Fruit fly (Drosophila melanogaster) whole organism, embryonic: ENCODE data around the gene Mtr3.

Experiments used
- Adf1 ChIP-seq: fragments of 200-800 bp; sonication (Bioruptor generic); IDR thresholded peaks from 2 replicates; pipeline ENCODE4 v1.3.6; 2022; ENCODE audit warnings: missing biosample characterization, missing genetic modification characterization
- BEAF-32 ChIP-seq: fragments of 200-800 bp; sonication (Bioruptor generic); optimal IDR thresholded peaks from 3 replicates; lab custom pipeline; 2017; ENCODE audit warnings: missing biosample characterization, missing genetic modification characterization, mild to moderate bottlenecking, moderate library complexity, missing genetic modification reagents
- Bgb ChIP-seq: fragments of 200-800 bp; sonication (Bioruptor generic); IDR thresholded peaks from 2 replicates; pipeline ENCODE4 v1.3.6; 2022; ENCODE audit warnings: missing biosample characterization, missing genetic modification characterization; ENCODE audit not compliant: partially characterized antibody
- CG11456 ChIP-seq: fragments of 200-800 bp; sonication (Bioruptor generic); IDR thresholded peaks from 3 replicates; pipeline ENCODE4 v1.3.6; 2022; ENCODE audit warnings: missing biosample characterization, missing genetic modification characterization
- CG11504 ChIP-seq: fragments of 200-800 bp; sonication (Bioruptor generic); optimal IDR thresholded peaks from 3 replicates; lab custom pipeline; 2019; ENCODE audit warnings: missing biosample characterization, mild to moderate bottlenecking, missing genetic modification characterization, moderate library complexity
- CG12769 ChIP-seq: fragments of 200-800 bp; sonication (Bioruptor generic); optimal IDR thresholded peaks from 2 replicates; lab custom pipeline; 2019; ENCODE audit warnings: missing biosample characterization, mild to moderate bottlenecking, missing genetic modification characterization, moderate library complexity
- CG13424 ChIP-seq: fragments of 200-800 bp; sonication (Bioruptor generic); optimal IDR thresholded peaks from 2 replicates; lab custom pipeline; 2019; ENCODE audit warnings: missing biosample characterization, mild to moderate bottlenecking, missing genetic modification characterization, moderate library complexity
- CG13624 ChIP-seq: fragments of 200-800 bp; sonication (Bioruptor generic); optimal IDR thresholded peaks from 2 replicates; lab custom pipeline; 2016; ENCODE audit warnings: missing biosample characterization, missing genetic modification characterization
- CG1529 ChIP-seq: fragments of 200-800 bp; sonication (Bioruptor generic); optimal IDR thresholded peaks from 3 replicates; lab custom pipeline; 2018; ENCODE audit warnings: missing biosample characterization, missing genetic modification characterization
- CG15514 ChIP-seq: fragments of 200-800 bp; sonication (Bioruptor generic); optimal IDR thresholded peaks from 3 replicates; lab custom pipeline; 2017; ENCODE audit warnings: missing biosample characterization, missing genetic modification characterization, mild to moderate bottlenecking, moderate library complexity, missing genetic modification reagents
- CG15601 ChIP-seq: fragments of 200-800 bp; sonication (Bioruptor generic); optimal IDR thresholded peaks from 3 replicates; lab custom pipeline; 2019; ENCODE audit warnings: missing biosample characterization, mild to moderate bottlenecking, missing genetic modification characterization, moderate library complexity
- CG1603 ChIP-seq: fragments of 200-800 bp; sonication (Bioruptor generic); optimal IDR thresholded peaks from 2 replicates; lab custom pipeline; 2019; ENCODE audit warnings: missing biosample characterization, mild to moderate bottlenecking, missing genetic modification characterization, moderate library complexity
- CG16815 ChIP-seq: fragments of 200-800 bp; sonication (Bioruptor generic); optimal IDR thresholded peaks from 3 replicates; lab custom pipeline; 2017; ENCODE audit warnings: missing biosample characterization, mild to moderate bottlenecking, missing genetic modification characterization
- CG18764 ChIP-seq: fragments of 200-800 bp; sonication (Bioruptor generic); optimal IDR thresholded peaks from 3 replicates; lab custom pipeline; 2016; ENCODE audit warnings: missing biosample characterization, missing genetic modification characterization
- CG2202 ChIP-seq: fragments of 200-800 bp; sonication (Bioruptor generic); optimal IDR thresholded peaks from 2 replicates; lab custom pipeline; 2018; ENCODE audit warnings: missing biosample characterization, mild to moderate bottlenecking, missing genetic modification characterization
- CG2712 ChIP-seq: fragments of 200-800 bp; optimal IDR thresholded peaks from 3 replicates; lab custom pipeline; 2019; ENCODE audit warnings: missing biosample characterization, mild to moderate bottlenecking, missing genetic modification characterization, moderate library complexity
- CG30403 ChIP-seq: fragments of 200-800 bp; sonication (Bioruptor generic); optimal IDR thresholded peaks from 3 replicates; lab custom pipeline; 2016; ENCODE audit warnings: missing biosample characterization, missing genetic modification characterization
- CG4617 ChIP-seq: fragments of 200-800 bp; sonication (Bioruptor generic); optimal IDR thresholded peaks from 3 replicates; lab custom pipeline; 2016; ENCODE audit warnings: missing biosample characterization, missing genetic modification characterization, borderline replicate concordance
- CG4707 ChIP-seq: fragments of 200-800 bp; sonication (Bioruptor generic); optimal IDR thresholded peaks from 2 replicates; lab custom pipeline; 2018; ENCODE audit warnings: missing biosample characterization, mild to moderate bottlenecking, missing genetic modification characterization, moderate library complexity
- CHES-1-like ChIP-seq: fragments of 200-800 bp; sonication (Bioruptor generic); optimal IDR thresholded peaks from 2 replicates; lab custom pipeline; 2016; ENCODE audit warnings: missing biosample characterization, missing genetic modification characterization
- Deaf1 ChIP-seq: fragments of 200-800 bp; optimal IDR thresholded peaks from 3 replicates; lab custom pipeline; 2019; ENCODE audit warnings: missing biosample characterization, mild to moderate bottlenecking, missing genetic modification characterization, moderate library complexity
- Doc3 ChIP-seq: fragments of 200-800 bp; sonication (Bioruptor generic); IDR thresholded peaks from 3 replicates; pipeline ENCODE4 v1.3.6; 2022; ENCODE audit warnings: missing biosample characterization, missing genetic modification characterization; ENCODE audit not compliant: partially characterized antibody
- Drgx ChIP-seq: fragments of 200-800 bp; sonication (Bioruptor generic); IDR thresholded peaks from 2 replicates; pipeline ENCODE4 v1.3.6; 2022; ENCODE audit warnings: missing biosample characterization, missing genetic modification characterization
- Elba2 ChIP-seq: fragments of 200-800 bp; sonication (Bioruptor generic); optimal IDR thresholded peaks from 3 replicates; lab custom pipeline; 2016; ENCODE audit warnings: missing biosample characterization, missing genetic modification characterization
- HLH4C ChIP-seq: fragments of 200-800 bp; sonication (Bioruptor generic); IDR thresholded peaks from 3 replicates; pipeline ENCODE4 v1.3.6; 2022; ENCODE audit warnings: missing biosample characterization, missing genetic modification characterization; ENCODE audit not compliant: partially characterized antibody
- Hr78 ChIP-seq, 2 experiments: fragments of 200-800 bp in 1 of 2; fragments of >200 bp in 1 of 2; sonication (Bioruptor generic) in 1 of 2; optimal IDR thresholded peaks; 2 replicates each; lab custom pipeline; 2017 to 2019; ENCODE audit warnings: missing biosample characterization in 2 of 2, missing genetic modification characterization in 2 of 2, mild to moderate bottlenecking in 1 of 2, moderate library complexity in 1 of 2
- Hsf ChIP-seq: fragments of 200-800 bp; sonication (Bioruptor generic); optimal IDR thresholded peaks from 3 replicates; lab custom pipeline; 2016; ENCODE audit warnings: missing biosample characterization, missing genetic modification characterization
- Nf-YC ChIP-seq: fragments of 200-800 bp; optimal IDR thresholded peaks from 3 replicates; lab custom pipeline; 2019; ENCODE audit warnings: missing biosample characterization, mild to moderate bottlenecking, missing genetic modification characterization, moderate library complexity
- Oli ChIP-seq: fragments of 200-800 bp; sonication (Bioruptor generic); optimal IDR thresholded peaks from 2 replicates; lab custom pipeline; 2018; ENCODE audit warnings: missing biosample characterization, mild to moderate bottlenecking, missing genetic modification characterization, moderate library complexity
- PHDP ChIP-seq: fragments of 200-800 bp; sonication (Bioruptor generic); optimal IDR thresholded peaks from 3 replicates; lab custom pipeline; 2018; ENCODE audit warnings: missing biosample characterization, mild to moderate bottlenecking, missing genetic modification characterization, moderate library complexity
- Rx ChIP-seq: fragments of 200-800 bp; sonication (Bioruptor generic); IDR thresholded peaks from 2 replicates; pipeline ENCODE4 v1.3.6; 2022; ENCODE audit warnings: missing biosample characterization, missing genetic modification characterization
- Side ChIP-seq: fragments of 200-800 bp; sonication (Bioruptor generic); optimal IDR thresholded peaks from 2 replicates; lab custom pipeline; 2016; ENCODE audit warnings: missing biosample characterization, missing genetic modification characterization
- az2 ChIP-seq: fragments of 200-800 bp; sonication (Bioruptor generic); optimal IDR thresholded peaks from 3 replicates; lab custom pipeline; 2016; ENCODE audit warnings: missing biosample characterization, missing genetic modification characterization
- crol ChIP-seq: fragments of 200-800 bp; sonication (Bioruptor generic); IDR thresholded peaks from 2 replicates; pipeline ENCODE4 v1.3.6; 2022; ENCODE audit warnings: missing biosample characterization, missing genetic modification characterization
- da ChIP-seq: fragments of 200-800 bp; sonication (Bioruptor generic); optimal IDR thresholded peaks from 2 replicates; lab custom pipeline; 2016; ENCODE audit warnings: missing biosample characterization, missing genetic modification characterization
- ewg ChIP-seq: fragments of 200-800 bp; sonication (Bioruptor generic); optimal IDR thresholded peaks from 3 replicates; lab custom pipeline; 2017; ENCODE audit warnings: mild to moderate bottlenecking, missing biosample characterization, missing genetic modification reagents, missing genetic modification characterization
- gfzf ChIP-seq: fragments of 200-800 bp; sonication (Bioruptor generic); optimal IDR thresholded peaks from 2 replicates; lab custom pipeline; 2016; ENCODE audit warnings: missing biosample characterization, mild to moderate bottlenecking, missing genetic modification characterization, moderate library complexity
- grau ChIP-seq: fragments of 200-800 bp; optimal IDR thresholded peaks from 3 replicates; lab custom pipeline; 2019; ENCODE audit warnings: missing biosample characterization, mild to moderate bottlenecking, missing genetic modification characterization, moderate library complexity
- her ChIP-seq: fragments of 200-800 bp; sonication (Bioruptor generic); optimal IDR thresholded peaks from 2 replicates; lab custom pipeline; 2016; ENCODE audit warnings: missing biosample characterization, missing genetic modification characterization
- hkb ChIP-seq, 2 experiments: fragments of 200-800 bp in 1 of 2; fragments of >200 bp in 1 of 2; sonication (Bioruptor generic) in 1 of 2; IDR thresholded peaks in 1 of 2; optimal IDR thresholded peaks in 1 of 2; 2 replicates each; pipeline versions ENCODE4 v1.3.6 to Lab custom; 2017 to 2022; ENCODE audit warnings: missing biosample characterization in 1 of 2, missing genetic modification characterization in 1 of 2
- insv ChIP-seq, 2 experiments: fragments of 200-800 bp; sonication (Bioruptor generic); optimal IDR thresholded peaks; 3 replicates each; lab custom pipeline; 2016 to 2018; ENCODE audit warnings: missing biosample characterization in 2 of 2, missing genetic modification characterization in 2 of 2
- kah ChIP-seq: fragments of 200-800 bp; sonication (Bioruptor generic); optimal IDR thresholded peaks from 2 replicates; lab custom pipeline; 2018; ENCODE audit warnings: missing biosample characterization, mild to moderate bottlenecking, missing genetic modification characterization
- kni ChIP-seq: fragments of 200-800 bp; sonication (Bioruptor generic); optimal IDR thresholded peaks from 3 replicates; lab custom pipeline; 2017; ENCODE audit warnings: mild to moderate bottlenecking, missing biosample characterization, missing genetic modification reagents, missing genetic modification characterization
- pnt ChIP-seq: fragments of 200-800 bp; sonication (Bioruptor generic); optimal IDR thresholded peaks from 3 replicates; lab custom pipeline; 2016; ENCODE audit warnings: missing biosample characterization, missing genetic modification characterization
- pum ChIP-seq: fragments of 200-800 bp; sonication (Bioruptor generic); optimal IDR thresholded peaks from 2 replicates; lab custom pipeline; 2016; ENCODE audit warnings: missing biosample characterization, missing genetic modification characterization
- seq ChIP-seq: fragments of 200-800 bp; sonication (Bioruptor generic); IDR thresholded peaks from 2 replicates; pipeline ENCODE4 v1.3.6; 2022; ENCODE audit warnings: missing biosample characterization, missing genetic modification characterization
- so ChIP-seq: fragments of 200-800 bp; sonication (Bioruptor generic); IDR thresholded peaks from 3 replicates; pipeline ENCODE4 v1.3.6; 2022; ENCODE audit warnings: missing biosample characterization, missing genetic modification characterization
- trh ChIP-seq: fragments of 200-800 bp; sonication (Bioruptor generic); optimal IDR thresholded peaks from 2 replicates; lab custom pipeline; 2016; ENCODE audit warnings: missing biosample characterization, missing genetic modification characterization
- vvl ChIP-seq: fragments of 200-800 bp; sonication (Bioruptor generic); IDR thresholded peaks from 2 replicates; pipeline ENCODE4 v1.3.6; 2022; ENCODE audit warnings: missing biosample characterization, missing genetic modification characterization
- wor ChIP-seq: fragments of 200-800 bp; sonication (Bioruptor generic); IDR thresholded peaks from 2 replicates; pipeline ENCODE4 v1.3.6; 2022; ENCODE audit warnings: missing biosample characterization, missing genetic modification characterization

Mtr3 gene

DNA sequence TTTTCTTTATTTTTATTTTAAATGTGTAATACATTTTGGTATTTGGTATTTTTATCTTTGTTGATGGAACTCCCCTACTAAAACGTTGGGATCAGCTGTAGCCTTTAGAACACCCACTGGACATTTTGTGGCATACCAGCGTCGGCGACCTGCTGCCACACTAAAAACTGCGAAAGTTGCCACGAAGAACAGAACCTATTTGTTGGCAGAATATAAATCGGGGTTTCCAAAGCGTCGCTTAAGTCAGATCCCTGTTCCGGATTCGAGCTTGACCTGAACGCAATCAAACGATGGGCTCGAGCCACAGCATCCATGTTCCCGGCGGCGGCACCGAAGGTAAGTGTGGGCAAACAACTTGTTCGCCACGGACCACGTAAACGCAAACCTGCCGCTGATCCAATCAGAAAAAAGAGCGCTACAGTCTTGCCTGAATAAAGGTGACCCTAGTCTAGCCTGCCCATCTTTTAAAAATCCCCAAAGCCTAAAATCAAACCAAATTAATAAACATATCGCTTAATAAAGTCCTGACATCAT, 11.3 kb upstream of the Mtr3 start, which contains the start of gene Grasp65 (continued):
- no peak for TF ChIP-seq vvl (GFP tag; lab: Robert Waterston, UW)
- TF ChIP-seq da (GFP tag; lab: Kevin White, UChicago) = no peak
- peak; percentile 17 for TF ChIP-seq CG13424 (tag; lab: Kevin White, UChicago)
- no peak for TF ChIP-seq Hr78 (GFP tag; optimal IDR thresholded peaks at IDR 0.05; lab: Kevin White, UChicago)
- no peak for TF ChIP-seq trh (GFP tag; lab: Kevin White, UChicago)
- no peak for TF ChIP-seq CG1529 (GFP tag; lab: Kevin White, UChicago)
- peak; percentile 58 for TF ChIP-seq kah
- peak; percentile 15 for TF ChIP-seq her
- no peak for TF ChIP-seq CG13624 (GFP tag; lab: Kevin White, UChicago)
- no peak for TF ChIP-seq pum (GFP tag; lab: Kevin White, UChicago)
- TF ChIP-seq CG30403 (GFP tag; lab: Kevin White, UChicago) = no peak
- no peak for TF ChIP-seq CG4617
- no peak for TF ChIP-seq hkb (optimal IDR thresholded peaks at IDR 0.05; lab: Kevin White, UChicago)
- 0 out of 2 replicates have a peak, but pooled peaks have one; percentile 15 for TF ChIP-seq hkb (GFP tag; IDR thresholded peaks at IDR 0.05; lab: Robert Waterston, UW)
- no peak for TF ChIP-seq CG11456 (GFP tag; lab: Robert Waterston, UW)
- no peak for TF ChIP-seq CG15601 (tag; lab: Kevin White, UChicago)
- TF ChIP-seq HLH4C (GFP tag; lab: Robert Waterston, UW) = no peak
- TF ChIP-seq CG11504 = peak; percentile 36
- TF ChIP-seq Elba2 (GFP tag; lab: Kevin White, UChicago) = peak; percentile 55
- no peak for TF ChIP-seq Drgx
- peak; percentile 89 for TF ChIP-seq grau
- TF ChIP-seq Oli = no peak
- TF ChIP-seq CHES-1-like (GFP tag; lab: Kevin White, UChicago) = no peak
- no peak for TF ChIP-seq CG12769 (tag; lab: Kevin White, UChicago)
- TF ChIP-seq Adf1 (GFP tag; lab: Robert Waterston, UW) = no peak
- TF ChIP-seq seq = no peak
- no peak for TF ChIP-seq crol (GFP tag; lab: Robert Waterston, UW)
- TF ChIP-seq CG18764 (GFP tag; lab: Kevin White, UChicago) = no peak
- no peak for TF ChIP-seq ewg (GFP tag; lab: Kevin White, UChicago)
- no peak for TF ChIP-seq CG16815 (GFP tag; lab: Kevin White, UChicago)
- TF ChIP-seq Bgb (GFP tag; lab: Robert Waterston, UW) = no peak; the same call in 1 of the 2 replicates
- peak; percentile 5 for TF ChIP-seq BEAF-32 (GFP tag; lab: Kevin White, UChicago)
- TF ChIP-seq kni (GFP tag; lab: Kevin White, UChicago) = no peak
- no peak for TF ChIP-seq Side
- TF ChIP-seq Rx (GFP tag; lab: Robert Waterston, UW) = no peak
- TF ChIP-seq CG4707 = no peak
- TF ChIP-seq CG2202 (tag; lab: Kevin White, UChicago) = no peak
- peak; percentile 63 for TF ChIP-seq CG2712
- TF ChIP-seq PHDP (tag; lab: Kevin White, UChicago) = peak; percentile 32
- TF ChIP-seq CG15514 (GFP tag; lab: Kevin White, UChicago) = peak; percentile 39
- no peak for TF ChIP-seq pnt (GFP tag; lab: Kevin White, UChicago)
- peak; percentile 38 for TF ChIP-seq CG1603 (tag; lab: Kevin White, UChicago)
- TF ChIP-seq Hsf (GFP tag; lab: Kevin White, UChicago) = no peak
- TF ChIP-seq Doc3 (GFP tag; lab: Robert Waterston, UW) = no peak
- TF ChIP-seq wor (GFP tag; lab: Robert Waterston, UW) = no peak
- TF ChIP-seq so (GFP tag; lab: Robert Waterston, UW) = no peak
- no peak for TF ChIP-seq Deaf1
- peak; percentile 77 for TF ChIP-seq gfzf (GFP tag; lab: Kevin White, UChicago)
- peak; percentile 63 to 92 for TF ChIP-seq insv (GFP tag; optimal IDR thresholded peaks at IDR 0.05; lab: Kevin White, UChicago)
- peak; percentile 77 for TF ChIP-seq Nf-YC (tag; lab: Kevin White, UChicago)
- no peak for TF ChIP-seq az2
